Worm (Caenorhabditis elegans) whole organism, mixed stage, embryonic: ENCODE data around the gene Y34F4.3.

Experiments used
- M03D4.4 ChIP-seq: sonication (generic microtip); optimal IDR thresholded peaks from 2 replicates; lab custom pipeline; 2017; ENCODE audit warnings: mild to moderate bottlenecking, missing genetic modification characterization, missing compliant biosample characterization
- blmp-1 ChIP-seq: fragments of 150-350 bp; optimal IDR thresholded peaks from 2 replicates; lab custom pipeline; 2014; ENCODE audit warnings: missing biosample characterization, missing genetic modification characterization
- ceh-39 ChIP-seq: fragments of 150-350 bp; optimal IDR thresholded peaks from 2 replicates; lab custom pipeline; 2014; ENCODE audit warnings: missing biosample characterization, missing genetic modification characterization
- ceh-43 ChIP-seq: fragments of 200-800 bp; sonication (Bioruptor generic); optimal IDR thresholded peaks from 2 replicates; lab custom pipeline; 2018; ENCODE audit warnings: mild to moderate bottlenecking, missing genetic modification characterization, moderate library complexity, missing compliant biosample characterization
- ceh-83 ChIP-seq: fragments of 200-800 bp; sonication (Bioruptor generic); optimal IDR thresholded peaks from 2 replicates; lab custom pipeline; 2018; ENCODE audit warnings: mild to moderate bottlenecking, missing genetic modification characterization, missing compliant biosample characterization
- ces-1 ChIP-seq: fragments of 150-350 bp; optimal IDR thresholded peaks from 2 replicates; lab custom pipeline; 2014; ENCODE audit warnings: missing biosample characterization, missing genetic modification reagents, missing genetic modification characterization
- cnd-1 ChIP-seq: fragments of 200-800 bp; sonication (Bioruptor generic); optimal IDR thresholded peaks from 2 replicates; lab custom pipeline; 2018; ENCODE audit warnings: mild to moderate bottlenecking, missing genetic modification characterization, missing compliant biosample characterization
- drap-1 ChIP-seq: fragments of 200-800 bp; sonication (Bioruptor generic); optimal IDR thresholded peaks from 3 replicates; lab custom pipeline; 2018; ENCODE audit warnings: mild to moderate bottlenecking, missing genetic modification characterization, missing compliant biosample characterization
- elt-1 ChIP-seq: sonication (generic microtip); optimal IDR thresholded peaks from 2 replicates; lab custom pipeline; 2017; ENCODE audit warnings: missing genetic modification characterization, mild to moderate bottlenecking, missing compliant biosample characterization, antibody characterized with exemption, moderate library complexity, borderline replicate concordance; ENCODE audit not compliant: insufficient read depth
- elt-3 ChIP-seq: fragments of 150-350 bp; optimal IDR thresholded peaks from 2 replicates; lab custom pipeline; 2014; ENCODE audit warnings: missing biosample characterization, missing genetic modification characterization
- flh-1 ChIP-seq: fragments of 200-800 bp; sonication (Bioruptor generic); optimal IDR thresholded peaks from 2 replicates; lab custom pipeline; 2018; ENCODE audit warnings: mild to moderate bottlenecking, missing genetic modification characterization, moderate library complexity, missing compliant biosample characterization
- ham-2 ChIP-seq: fragments of 200-800 bp; sonication (Bioruptor generic); optimal IDR thresholded peaks from 2 replicates; lab custom pipeline; 2018; ENCODE audit warnings: mild to moderate bottlenecking, missing genetic modification characterization, missing compliant biosample characterization
- hlh-1 ChIP-seq: fragments of 150-350 bp; optimal IDR thresholded peaks from 2 replicates; lab custom pipeline; 2014; ENCODE audit warnings: missing biosample characterization, missing genetic modification reagents, missing genetic modification characterization
- lin-13 ChIP-seq: fragments of 150-350 bp; optimal IDR thresholded peaks from 2 replicates; lab custom pipeline; 2014; ENCODE audit warnings: missing biosample characterization, missing genetic modification characterization
- lin-32 ChIP-seq: fragments of 200-800 bp; sonication (Bioruptor generic); optimal IDR thresholded peaks from 2 replicates; lab custom pipeline; 2018; ENCODE audit warnings: mild to moderate bottlenecking, missing genetic modification characterization, missing compliant biosample characterization
- lsy-2 ChIP-seq: fragments of 150-350 bp; optimal IDR thresholded peaks from 2 replicates; lab custom pipeline; 2014; ENCODE audit warnings: missing biosample characterization, missing genetic modification characterization
- mab-5 ChIP-seq: fragments of 150-350 bp; optimal IDR thresholded peaks from 2 replicates; lab custom pipeline; 2014; ENCODE audit warnings: missing biosample characterization, missing genetic modification characterization
- mep-1 ChIP-seq: fragments of 150-350 bp; optimal IDR thresholded peaks from 2 replicates; lab custom pipeline; 2017; ENCODE audit warnings: missing biosample characterization, missing genetic modification reagents, missing genetic modification characterization, inconsistent platforms
- nhr-12 ChIP-seq: fragments of 150-350 bp; optimal IDR thresholded peaks from 2 replicates; lab custom pipeline; 2014; ENCODE audit warnings: missing biosample characterization, missing genetic modification characterization
- nhr-2 ChIP-seq: fragments of 150-350 bp; optimal IDR thresholded peaks from 2 replicates; lab custom pipeline; 2014; ENCODE audit warnings: missing biosample characterization, missing genetic modification characterization
- nhr-28 ChIP-seq: fragments of 150-350 bp; optimal IDR thresholded peaks from 2 replicates; lab custom pipeline; 2014; ENCODE audit warnings: missing biosample characterization, missing genetic modification characterization
- nhr-76 ChIP-seq: sonication (generic microtip); optimal IDR thresholded peaks from 2 replicates; lab custom pipeline; 2017; ENCODE audit warnings: missing biosample characterization, missing genetic modification characterization
- sem-2 ChIP-seq: fragments of 200-800 bp; sonication (Bioruptor generic); optimal IDR thresholded peaks from 2 replicates; lab custom pipeline; 2018; ENCODE audit warnings: mild to moderate bottlenecking, missing genetic modification characterization, missing compliant biosample characterization
- snpc-4 ChIP-seq: fragments of 150-350 bp; optimal IDR thresholded peaks from 2 replicates; lab custom pipeline; 2014; ENCODE audit warnings: missing biosample characterization, missing genetic modification characterization
- tbx-8 ChIP-seq: fragments of 200-800 bp; sonication (Bioruptor generic); optimal IDR thresholded peaks from 2 replicates; lab custom pipeline; 2018; ENCODE audit warnings: mild to moderate bottlenecking, missing genetic modification characterization, moderate library complexity, missing compliant biosample characterization
- unc-120 ChIP-seq: sonication (generic microtip); optimal IDR thresholded peaks from 2 replicates; lab custom pipeline; 2017; ENCODE audit warnings: missing genetic modification characterization, missing compliant biosample characterization; ENCODE audit not compliant: poor library complexity, severe bottlenecking
- unc-39 ChIP-seq: fragments of 150-350 bp; optimal IDR thresholded peaks from 2 replicates; lab custom pipeline; 2014; ENCODE audit warnings: missing biosample characterization, missing genetic modification characterization
- unc-62 ChIP-seq: fragments of 150-350 bp; optimal IDR thresholded peaks from 2 replicates; lab custom pipeline; 2014; ENCODE audit warnings: missing biosample characterization, missing genetic modification reagents, missing genetic modification characterization
- zip-8 ChIP-seq: fragments of 150-350 bp; optimal IDR thresholded peaks from 2 replicates; lab custom pipeline; 2014; ENCODE audit warnings: missing biosample characterization, missing genetic modification characterization
- ztf-11 ChIP-seq: fragments of 150-350 bp; optimal IDR thresholded peaks from 2 replicates; lab custom pipeline; 2014; ENCODE audit warnings: missing biosample characterization, missing genetic modification characterization

Gene Y34F4.3

ce11 chrIII:1052291-1052690 is 36.3 kb upstream of the Y34F4.3 start:
- TF ChIP-seq ceh-39 (no peak), tbx-8 (GFP tag; lab: Kevin White, UChicago) (no peak), ham-2 (GFP tag; lab: Kevin White, UChicago) (peak; percentile 31), flh-1 (no peak), snpc-4 (tag; lab: Kevin White, UChicago) (no peak), elt-1 (no peak)

- no peak for TF ChIP-seq hlh-1
- no peak for TF ChIP-seq blmp-1 (tag; lab: Kevin White, UChicago)
- peak; percentile 16 for TF ChIP-seq sem-2 (GFP tag; lab: Kevin White, UChicago)
- TF ChIP-seq ces-1 (GFP tag; lab: Kevin White, UChicago) = no peak
- TF ChIP-seq nhr-76 (tag; lab: Kevin White, UChicago) = no peak
- no peak for TF ChIP-seq unc-62
- TF ChIP-seq snpc-4 (tag; lab: Kevin White, UChicago) = no peak
Observed at ce11 chrIII:1051877-1052276, 35.9 kb upstream of the Y34F4.3 start.

ce11 chrIII:1043790-1044189 is 27.8 kb upstream of the Y34F4.3 start:
- TF ChIP-seq nhr-28 (tag; lab: Kevin White, UChicago) = no peak
- TF ChIP-seq sem-2 (GFP tag; lab: Kevin White, UChicago) = no peak
- no peak for TF ChIP-seq ham-2 (GFP tag; lab: Kevin White, UChicago)
- TF ChIP-seq ceh-43 (GFP tag; lab: Kevin White, UChicago) = no peak
- no peak for TF ChIP-seq hlh-1
- TF ChIP-seq drap-1 (GFP tag; lab: Kevin White, UChicago) = no peak
- TF ChIP-seq flh-1 = no peak
- no peak for TF ChIP-seq mep-1

ce11 chrIII:1040059-1040458 is 24.1 kb upstream of the Y34F4.3 start:
- TF ChIP-seq M03D4.4 (no peak), ztf-11 (tag; lab: Kevin White, UChicago) (no peak), elt-1 (no peak), mab-5 (tag; lab: Kevin White, UChicago) (no peak), drap-1 (GFP tag; lab: Kevin White, UChicago) (no peak), unc-120 (tag; lab: Kevin White, UChicago) (no peak), ceh-83 (GFP tag; lab: Kevin White, UChicago) (no peak), sem-2 (GFP tag; lab: Kevin White, UChicago) (no peak), hlh-1 (no peak), elt-3 (tag; lab: Kevin White, UChicago) (no peak), zip-8 (no peak), cnd-1 (tag; lab: Kevin White, UChicago) (no peak), snpc-4 (tag; lab: Kevin White, UChicago) (no peak), flh-1 (no peak), lsy-2 (tag; lab: Kevin White, UChicago) (no peak)
- TF ChIP-seq, all 35 proteins: peak for 0

ce11 chrIII:1037173-1037572 is 21.2 kb upstream of the Y34F4.3 start, which contains the start of the genes chin-1 and BE0003N10.1:
TSS of gene chin-1 (minus strand) at chrIII:1037212.
TSS of gene BE0003N10.1 (plus strand) at chrIII:1037492.
- TF ChIP-seq unc-39 (tag; lab: Kevin White, UChicago) (no peak), mep-1 (peak; percentile 30), mab-5 (tag; lab: Kevin White, UChicago) (no peak), nhr-28 (tag; lab: Kevin White, UChicago) (no peak), lin-32 (GFP tag; lab: Kevin White, UChicago) (no peak), lin-13 (tag; lab: Kevin White, UChicago) (peak; percentile 31), flh-1 (no peak), nhr-2 (no peak), ces-1 (GFP tag; lab: Kevin White, UChicago) (peak; percentile 32), ceh-43 (GFP tag; lab: Kevin White, UChicago) (no peak), ceh-83 (GFP tag; lab: Kevin White, UChicago) (no peak), lsy-2 (tag; lab: Kevin White, UChicago) (peak; percentile 28)

- TF ChIP-seq nhr-12 (tag; lab: Kevin White, UChicago) (no peak), ceh-39 (no peak), blmp-1 (tag; lab: Kevin White, UChicago) (no peak), drap-1 (GFP tag; lab: Kevin White, UChicago) (no peak), unc-62 (no peak), hlh-1 (no peak)
Observed at ce11 chrIII:1034853-1035252, 18.9 kb upstream of the Y34F4.3 start.
